Worm (Caenorhabditis elegans) whole organism, L2 larva: Measurements from ENCODE around the gene C14E2.6.

Experiments
- C34F6.9 ChIP-seq: fragments of 150-350 bp; optimal IDR thresholded peaks from 2 replicates; lab custom pipeline; 2014; ENCODE audit warnings: missing biosample characterization, missing genetic modification characterization
- R02D3.7 ChIP-seq: fragments of 150-350 bp; optimal IDR thresholded peaks from 2 replicates; lab custom pipeline; 2014; ENCODE audit warnings: missing biosample characterization, missing genetic modification characterization
- Y55F3AM.14 ChIP-seq: fragments of 200-800 bp; sonication (Bioruptor generic); optimal IDR thresholded peaks from 2 replicates; lab custom pipeline; 2018; ENCODE audit warnings: mild to moderate bottlenecking, missing genetic modification characterization, missing compliant biosample characterization
- ZK546.5 ChIP-seq: sonication (generic microtip); optimal IDR thresholded peaks from 2 replicates; lab custom pipeline; 2017; ENCODE audit warnings: missing biosample characterization, missing genetic modification characterization
- aly-2 ChIP-seq: fragments of 150-350 bp; optimal IDR thresholded peaks from 2 replicates; lab custom pipeline; 2014; ENCODE audit warnings: missing biosample characterization, missing genetic modification characterization
- ama-1 ChIP-seq: fragments of 150-350 bp; optimal IDR thresholded peaks from 2 replicates; lab custom pipeline; 2018; ENCODE audit warnings: inconsistent platforms
- blmp-1 ChIP-seq: sonication (generic microtip); optimal IDR thresholded peaks from 2 replicates; lab custom pipeline; 2017; ENCODE audit warnings: missing genetic modification characterization, mild to moderate bottlenecking, missing compliant biosample characterization, antibody characterized with exemption, moderate library complexity; ENCODE audit not compliant: insufficient read depth
- ceh-16 ChIP-seq: fragments of 150-350 bp; optimal IDR thresholded peaks from 2 replicates; lab custom pipeline; 2014; ENCODE audit warnings: missing biosample characterization, missing genetic modification characterization
- ceh-82 ChIP-seq: fragments of 150-350 bp; optimal IDR thresholded peaks from 2 replicates; lab custom pipeline; 2014; ENCODE audit warnings: missing biosample characterization, missing genetic modification characterization
- crh-2 ChIP-seq: sonication (generic microtip); optimal IDR thresholded peaks from 2 replicates; lab custom pipeline; 2017; ENCODE audit warnings: missing biosample characterization, missing genetic modification characterization
- dmd-4 ChIP-seq: sonication (generic microtip); optimal IDR thresholded peaks from 2 replicates; lab custom pipeline; 2017; ENCODE audit warnings: missing biosample characterization, missing genetic modification characterization
- elt-3 ChIP-seq: sonication (generic microtip); optimal IDR thresholded peaks from 2 replicates; lab custom pipeline; 2017; ENCODE audit warnings: missing biosample characterization, missing genetic modification characterization
- lin-11 ChIP-seq: fragments of 150-350 bp; sonication (generic microtip); optimal IDR thresholded peaks from 2 replicates; lab custom pipeline; 2014; ENCODE audit warnings: missing biosample characterization, missing genetic modification characterization, inconsistent platforms, mixed read lengths
- lin-13 ChIP-seq: fragments of 150-350 bp; optimal IDR thresholded peaks from 2 replicates; lab custom pipeline; 2014; ENCODE audit warnings: missing biosample characterization, missing genetic modification reagents, missing genetic modification characterization
- lin-39 ChIP-seq: fragments of 150-350 bp; optimal IDR thresholded peaks from 2 replicates; lab custom pipeline; 2014; ENCODE audit warnings: missing biosample characterization, missing genetic modification reagents, missing genetic modification characterization
- lsy-2 ChIP-seq, 2 experiments: fragments of 150-350 bp in 1 of 2; sonication (generic microtip) in 1 of 2; optimal IDR thresholded peaks; 2 replicates each; lab custom pipeline; 2014 to 2017; ENCODE audit warnings: missing biosample characterization in 2 of 2, missing genetic modification characterization in 2 of 2
- mab-5 ChIP-seq: fragments of 150-350 bp; optimal IDR thresholded peaks from 2 replicates; lab custom pipeline; 2014; ENCODE audit warnings: missing biosample characterization, missing genetic modification characterization
- mbf-1 ChIP-seq: sonication (generic microtip); optimal IDR thresholded peaks from 2 replicates; lab custom pipeline; 2017; ENCODE audit warnings: missing biosample characterization, missing genetic modification characterization
- mdl-1 ChIP-seq, 2 experiments: fragments of 150-350 bp in 1 of 2; sonication (generic microtip) in 1 of 2; optimal IDR thresholded peaks; 2 replicates each; lab custom pipeline; 2017; ENCODE audit warnings: missing biosample characterization in 2 of 2, missing genetic modification characterization in 2 of 2
- nhr-10 ChIP-seq: sonication (generic microtip); optimal IDR thresholded peaks from 2 replicates; lab custom pipeline; 2017; ENCODE audit warnings: missing biosample characterization, missing genetic modification characterization
- nhr-12 ChIP-seq: fragments of 150-350 bp; optimal IDR thresholded peaks from 2 replicates; lab custom pipeline; 2014; ENCODE audit warnings: missing biosample characterization, missing genetic modification characterization
- nhr-129 ChIP-seq: fragments of 150-350 bp; optimal IDR thresholded peaks from 2 replicates; lab custom pipeline; 2014; ENCODE audit warnings: missing biosample characterization, missing genetic modification characterization
- nhr-21 ChIP-seq: fragments of 150-350 bp; optimal IDR thresholded peaks from 2 replicates; lab custom pipeline; 2014; ENCODE audit warnings: missing biosample characterization, missing genetic modification characterization
- nhr-23 ChIP-seq: fragments of 150-350 bp; optimal IDR thresholded peaks from 2 replicates; lab custom pipeline; 2014; ENCODE audit warnings: missing biosample characterization, missing genetic modification reagents, missing genetic modification characterization
- nhr-25 ChIP-seq: fragments of 150-350 bp; sonication (generic microtip); optimal IDR thresholded peaks from 3 replicates; lab custom pipeline; 2014; ENCODE audit warnings: missing biosample characterization, missing genetic modification characterization
- nhr-6 ChIP-seq: fragments of 150-350 bp; optimal IDR thresholded peaks from 2 replicates; lab custom pipeline; 2014; ENCODE audit warnings: missing biosample characterization, missing genetic modification characterization
- nhr-77 ChIP-seq: fragments of 150-350 bp; optimal IDR thresholded peaks from 2 replicates; lab custom pipeline; 2014; ENCODE audit warnings: missing biosample characterization, missing genetic modification characterization
- peb-1 ChIP-seq: fragments of 150-350 bp; optimal IDR thresholded peaks from 2 replicates; lab custom pipeline; 2014; ENCODE audit warnings: missing biosample characterization, missing genetic modification characterization
- sem-4 ChIP-seq: fragments of 150-350 bp; optimal IDR thresholded peaks from 2 replicates; lab custom pipeline; 2014; ENCODE audit warnings: missing biosample characterization, missing genetic modification reagents, missing genetic modification characterization
- skn-1 ChIP-seq: sonication (generic microtip); optimal IDR thresholded peaks from 2 replicates; lab custom pipeline; 2017; ENCODE audit warnings: missing biosample characterization, missing genetic modification characterization
- sma-3 ChIP-seq: sonication (generic microtip); optimal IDR thresholded peaks from 2 replicates; lab custom pipeline; 2016; ENCODE audit warnings: missing genetic modification reagents, missing genetic modification characterization, missing compliant biosample characterization
- sma-9 ChIP-seq, 2 experiments: fragments of 150-350 bp in 1 of 2; sonication (generic microtip) in 1 of 2; optimal IDR thresholded peaks; 2 replicates each; lab custom pipeline; 2014 to 2016; ENCODE audit warnings: missing genetic modification characterization in 2 of 2, mild to moderate bottlenecking in 1 of 2, missing biosample characterization in 1 of 2, missing compliant biosample characterization in 1 of 2, missing genetic modification reagents in 1 of 2, moderate library complexity in 1 of 2
- unc-55 ChIP-seq: fragments of 150-350 bp; sonication (generic microtip); optimal IDR thresholded peaks from 3 replicates; lab custom pipeline; 2014; ENCODE audit warnings: missing biosample characterization, missing genetic modification reagents, missing genetic modification characterization
- unc-62 ChIP-seq: fragments of 150-350 bp; optimal IDR thresholded peaks from 2 replicates; lab custom pipeline; 2014; ENCODE audit warnings: missing biosample characterization, missing genetic modification reagents, missing genetic modification characterization
- zag-1 ChIP-seq: fragments of 150-350 bp; optimal IDR thresholded peaks from 2 replicates; lab custom pipeline; 2014; ENCODE audit warnings: missing biosample characterization, missing genetic modification characterization
- ztf-1 ChIP-seq: fragments of 200-800 bp; sonication (Bioruptor generic); conservative IDR thresholded peaks from 2 replicates; pipeline ENCODE4 v1.3.6; 2022; ENCODE audit warnings: missing genetic modification characterization, missing compliant biosample characterization
- ztf-11 ChIP-seq: sonication (generic microtip); optimal IDR thresholded peaks from 2 replicates; lab custom pipeline; 2017; ENCODE audit warnings: missing biosample characterization, missing genetic modification characterization
- ztf-4 ChIP-seq: fragments of 150-350 bp; optimal IDR thresholded peaks from 2 replicates; lab custom pipeline; 2014; ENCODE audit warnings: missing biosample characterization, missing genetic modification characterization

C14E2.6 gene

ce11 chrX:1830475-1830874 lies 638 bp upstream of the C14E2.6 start:
- no peak for TF ChIP-seq nhr-10 (tag; lab: Kevin White, UChicago)
- no peak for TF ChIP-seq sem-4 (tag; lab: Kevin White, UChicago)
- no peak for TF ChIP-seq lin-39 (tag; lab: Kevin White, UChicago)
- TF ChIP-seq unc-55 (GFP tag; lab: Kevin White, UChicago): no peak
- no peak for TF ChIP-seq lin-13
- no peak for TF ChIP-seq R02D3.7 (tag; lab: Kevin White, UChicago)
- TF ChIP-seq nhr-6 (tag; lab: Kevin White, UChicago): no peak
- no peak for TF ChIP-seq C34F6.9 (tag; lab: Kevin White, UChicago)
- TF ChIP-seq ceh-16 (tag; lab: Kevin White, UChicago): no peak
- TF ChIP-seq nhr-12: no peak
- no peak for TF ChIP-seq nhr-23 (tag; lab: Kevin White, UChicago)
- TF ChIP-seq, all 48 proteins: peak for 0

- no peak for TF ChIP-seq aly-2 (tag; lab: Kevin White, UChicago)
- no peak for TF ChIP-seq mab-5
- TF ChIP-seq ztf-11 (tag; lab: Kevin White, UChicago): no peak
- no peak for TF ChIP-seq lin-13
- TF ChIP-seq lin-11 (tag; lab: Kevin White, UChicago): no peak
- TF ChIP-seq nhr-25 (tag; lab: Kevin White, UChicago): no peak
- TF ChIP-seq unc-62 (GFP tag; lab: Kevin White, UChicago): no peak
- no peak for TF ChIP-seq mbf-1 (tag; lab: Kevin White, UChicago)
- no peak for TF ChIP-seq sma-3 (GFP tag; lab: Kevin White, UChicago)
- TF ChIP-seq Y55F3AM.14 (GFP tag; lab: Kevin White, UChicago): no peak
- no peak for TF ChIP-seq ama-1 (lab: Kevin White, UChicago)
- no peak for TF ChIP-seq skn-1
These were observed 3.7 kb downstream of the C14E2.6 start, which contains the start of gene C14E2.1 for ce11 chrX:1826166-1826565. Gene C14E2.1, plus strand, starts transcription at chrX:1826466.

ce11 chrX:1825290-1825832 lies 4.5 kb downstream of the C14E2.6 start, which contains the start of gene C14E2.5:
Gene C14E2.5, minus strand, starts transcription at chrX:1825340.
- no peak for TF ChIP-seq lin-39 (tag; lab: Kevin White, UChicago)
- TF ChIP-seq ZK546.5 (tag; lab: Kevin White, UChicago): no peak
- TF ChIP-seq nhr-23 (tag; lab: Kevin White, UChicago): no peak
- TF ChIP-seq peb-1 (tag; lab: Kevin White, UChicago): no peak
- TF ChIP-seq zag-1 (tag; lab: Kevin White, UChicago): no peak
- TF ChIP-seq unc-62 (GFP tag; lab: Kevin White, UChicago): no peak
- no peak for TF ChIP-seq blmp-1 (tag; lab: Kevin White, UChicago)
- TF ChIP-seq sma-9 (GFP tag; optimal IDR thresholded peaks at IDR 0.05; lab: Kevin White, UChicago): no peak
- no peak for TF ChIP-seq sma-9 (tag; optimal IDR thresholded peaks at IDR 0.05; lab: Kevin White, UChicago)
- no peak for TF ChIP-seq mdl-1 (tag; optimal IDR thresholded peaks at IDR 0.05; lab: Kevin White, UChicago)
- no peak for TF ChIP-seq ceh-82 (tag; lab: Kevin White, UChicago)
- TF ChIP-seq elt-3: no peak
- TF ChIP-seq Y55F3AM.14 (GFP tag; lab: Kevin White, UChicago): no peak
- TF ChIP-seq dmd-4 (tag; lab: Kevin White, UChicago): no peak
- no peak for TF ChIP-seq mbf-1 (tag; lab: Kevin White, UChicago)
- TF ChIP-seq lsy-2 (tag; optimal IDR thresholded peaks at IDR 0.05; lab: Kevin White, UChicago): no peak
- TF ChIP-seq nhr-129 (tag; lab: Kevin White, UChicago): no peak
- no peak for TF ChIP-seq ztf-1
- no peak for TF ChIP-seq nhr-21 (tag; lab: Kevin White, UChicago)
- no peak for TF ChIP-seq C34F6.9 (tag; lab: Kevin White, UChicago)

- no peak for TF ChIP-seq ztf-4 (tag; lab: Kevin White, UChicago)
- TF ChIP-seq crh-2 (tag; lab: Kevin White, UChicago): no peak
- TF ChIP-seq ceh-16 (tag; lab: Kevin White, UChicago): no peak
- no peak for TF ChIP-seq mbf-1 (tag; lab: Kevin White, UChicago)
- TF ChIP-seq nhr-12: no peak
- TF ChIP-seq nhr-77 (tag; lab: Kevin White, UChicago): no peak
- no peak for TF ChIP-seq sem-4 (tag; lab: Kevin White, UChicago)
- no peak for TF ChIP-seq mab-5
- TF ChIP-seq lin-39 (tag; lab: Kevin White, UChicago): no peak
- TF ChIP-seq ZK546.5 (tag; lab: Kevin White, UChicago): no peak
These were observed 8.6 kb downstream of the C14E2.6 start, which contains the start of gene C14E2.4 for ce11 chrX:1821235-1821634. Gene C14E2.4, minus strand, starts transcription at chrX:1821335.
